Fruit fly (Drosophila melanogaster): ENCODE data around the gene Zdhhc8.

Zdhhc8 gene

DNA sequence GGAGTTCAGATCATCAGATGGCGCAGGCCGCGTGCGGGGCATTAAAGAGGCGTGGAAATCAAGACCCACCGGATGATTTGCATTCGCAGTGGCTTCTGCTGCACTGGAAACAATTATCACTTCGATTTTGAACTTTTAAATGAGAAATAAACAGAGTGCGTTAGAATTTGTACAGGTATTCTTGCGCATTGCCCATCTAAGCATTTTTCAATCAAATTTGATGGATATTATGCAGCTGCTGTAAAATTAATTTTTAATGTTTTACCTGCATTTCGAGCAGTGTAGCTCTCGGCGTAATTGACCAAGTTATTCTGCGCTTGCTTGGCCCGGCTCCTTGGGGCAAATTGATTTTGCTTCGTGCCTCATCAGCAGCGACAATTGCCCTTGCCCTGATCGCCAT is 38.9 kb downstream of the Zdhhc8 start (continued):
- TF ChIP-seq CG6854 (GFP tag; optimal IDR thresholded peaks at IDR 0.05) (no peak), CG8632 (GFP tag; optimal IDR thresholded peaks at IDR 0.05) (no peak)

DNA sequence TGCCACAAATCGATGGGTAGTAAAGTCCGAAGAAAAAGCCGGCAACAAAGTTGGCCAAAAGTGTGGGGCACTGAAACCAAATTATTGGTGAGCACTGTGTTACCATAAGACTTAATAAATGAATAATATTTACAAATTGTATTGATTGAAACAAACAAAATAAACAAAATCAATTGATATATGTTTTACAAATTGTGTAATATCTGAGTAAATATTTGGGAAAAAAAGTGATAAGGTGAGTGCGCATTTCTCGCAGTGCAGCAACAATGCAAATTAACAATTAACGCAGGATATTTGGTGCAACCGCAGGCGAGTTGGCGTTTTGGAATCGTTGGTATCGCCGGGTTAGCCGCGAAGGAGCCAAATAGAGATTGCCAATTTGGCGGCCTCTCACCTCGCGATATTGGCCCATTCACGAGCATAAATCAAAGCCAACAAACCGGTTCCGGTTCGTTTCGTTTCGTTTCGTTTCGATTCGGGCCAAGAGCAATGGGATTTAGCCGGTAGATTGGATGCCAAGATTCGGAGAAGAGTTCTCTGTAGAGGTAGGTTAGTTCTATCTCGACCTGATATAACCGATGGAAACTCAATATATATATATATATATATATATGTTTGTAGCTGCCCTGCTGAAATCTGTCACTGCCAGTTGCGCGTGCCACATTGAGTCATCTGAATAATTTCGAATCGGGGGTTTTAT is 45.9 kb downstream of the Zdhhc8 start:
- TF ChIP-seq topi (GFP tag; optimal IDR thresholded peaks at IDR 0.05) (peak; percentile 15), CG34406 (GFP tag; optimal IDR thresholded peaks at IDR 0.05) (no peak), CG3919 (GFP tag; optimal IDR thresholded peaks at IDR 0.05) (peak; percentile 4), svp (GFP tag) (peak; percentile 44), Eip78C (GFP tag) (peak; percentile 72), Met (GFP tag; optimal IDR thresholded peaks at IDR 0.05) (peak; percentile 17), CG11902 (GFP tag; optimal IDR thresholded peaks at IDR 0.05) (no peak), esn (GFP tag; optimal IDR thresholded peaks at IDR 0.05) (no peak), achi (GFP tag; optimal IDR thresholded peaks at IDR 0.05) (peak; percentile 20), CG15336 (GFP tag; IDR thresholded peaks at IDR 0.05) (0 out of 2 replicates have a peak, but pooled peaks have one; percentile 8), Ets96B (tag; optimal IDR thresholded peaks at IDR 0.05) (peak; percentile 7), CG1621 (tag; optimal IDR thresholded peaks at IDR 0.05) (no peak), CG6163 (GFP tag; IDR thresholded peaks at IDR 0.05) (peak; percentile 42; the same call in 1 of the 3 replicates), lz (GFP tag; optimal IDR thresholded peaks at IDR 0.05) (peak; percentile 5), ss (GFP tag; optimal IDR thresholded peaks at IDR 0.05) (no peak), CG10669 (GFP tag; optimal IDR thresholded peaks at IDR 0.05) (peak; percentile 14), CG10631 (GFP tag; optimal IDR thresholded peaks at IDR 0.05) (peak; percentile 7), CG32006 (GFP tag; optimal IDR thresholded peaks at IDR 0.05) (peak; percentile 36), dsx (GFP tag; optimal IDR thresholded peaks at IDR 0.05; ENCODE audit: poor library complexity, severe bottlenecking) (peak; percentile 82)

DNA sequence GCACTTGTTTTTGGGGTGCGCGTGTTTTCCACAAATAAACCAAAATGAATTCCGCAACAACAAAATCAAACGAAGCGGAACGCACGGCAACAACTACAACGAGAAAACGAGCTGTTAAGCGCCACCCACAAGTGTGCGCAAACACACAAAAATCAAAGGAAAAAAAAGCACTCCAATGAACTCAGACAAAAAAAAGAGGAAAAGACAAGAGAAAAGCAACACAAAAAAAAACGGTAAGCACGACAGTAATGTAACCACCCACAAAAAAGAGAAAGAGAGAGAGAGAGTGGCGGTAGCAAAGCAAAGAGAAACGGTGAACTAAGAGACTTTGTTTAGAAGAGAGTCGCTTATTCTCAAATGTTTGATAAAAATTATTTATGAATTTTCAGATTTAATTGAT is 50.3 kb downstream of the Zdhhc8 start:
- peak; percentile 74 for TF ChIP-seq CG11762 (GFP tag; optimal IDR thresholded peaks at IDR 0.05; ENCODE audit: insufficient read depth)
- peak; percentile 94 for TF ChIP-seq CG15336 (GFP tag; IDR thresholded peaks at IDR 0.05)
- TF ChIP-seq CG8119 (GFP tag; IDR thresholded peaks at IDR 0.05) = peak; percentile 98
- peak; percentile 73 for TF ChIP-seq vri (GFP tag; optimal IDR thresholded peaks at IDR 0.05)
- TF ChIP-seq net (GFP tag; optimal IDR thresholded peaks at IDR 0.05) = peak; percentile 94
- peak; percentile 80; the same call in 1 of the 2 replicates for TF ChIP-seq CG11294 (GFP tag; IDR thresholded peaks at IDR 0.05)
- TF ChIP-seq CG32006 (GFP tag; optimal IDR thresholded peaks at IDR 0.05) = peak; percentile 74
- TF ChIP-seq Gug (GFP tag; IDR thresholded peaks at IDR 0.05) = peak; percentile 77
- TF ChIP-seq CG8319 (GFP tag; optimal IDR thresholded peaks at IDR 0.05) = peak; percentile 60
- TF ChIP-seq Sox15 (GFP tag; optimal IDR thresholded peaks at IDR 0.05) = no peak
- peak; percentile 49 for TF ChIP-seq Smox (GFP tag; optimal IDR thresholded peaks at IDR 0.05)
- peak; percentile 89 for TF ChIP-seq CG16779 (tag; optimal IDR thresholded peaks at IDR 0.05)
- peak; percentile 65 for TF ChIP-seq fd85E (GFP tag; optimal IDR thresholded peaks at IDR 0.05)
- peak; percentile 80 for TF ChIP-seq CG34406 (GFP tag; optimal IDR thresholded peaks at IDR 0.05)
- peak; percentile 78 for TF ChIP-seq CG10669 (GFP tag; optimal IDR thresholded peaks at IDR 0.05)
- TF ChIP-seq Hr38 (GFP tag; optimal IDR thresholded peaks at IDR 0.05) = peak; percentile 15
- peak; percentile 48 for TF ChIP-seq fd59A (GFP tag; optimal IDR thresholded peaks at IDR 0.05)
- no peak for TF ChIP-seq CG4318 (GFP tag; optimal IDR thresholded peaks at IDR 0.05)
- TF ChIP-seq spab (GFP tag; optimal IDR thresholded peaks at IDR 0.05) = peak; percentile 79
- TF ChIP-seq acj6 (GFP tag; optimal IDR thresholded peaks at IDR 0.05) = peak; percentile 7
- no peak for TF ChIP-seq svp (GFP tag)
- TF ChIP-seq pdm3 (GFP tag; optimal IDR thresholded peaks at IDR 0.05) = peak; percentile 84
- TF ChIP-seq cyc (GFP tag; optimal IDR thresholded peaks at IDR 0.05) = no peak
- TF ChIP-seq esn (GFP tag; optimal IDR thresholded peaks at IDR 0.05) = peak; percentile 58
- peak; percentile 90 for TF ChIP-seq CG9139 (GFP tag; optimal IDR thresholded peaks at IDR 0.05)
- peak; percentile 55 for TF ChIP-seq Ets96B (tag; optimal IDR thresholded peaks at IDR 0.05)
- TF ChIP-seq Lpt (GFP tag; optimal IDR thresholded peaks at IDR 0.05) = peak; percentile 92
- peak; percentile 82 for TF ChIP-seq CG8632 (GFP tag; optimal IDR thresholded peaks at IDR 0.05)
- peak; percentile 70 for TF ChIP-seq Met (GFP tag; optimal IDR thresholded peaks at IDR 0.05)
- TF ChIP-seq CG6854 (GFP tag; optimal IDR thresholded peaks at IDR 0.05) = peak; percentile 94
- peak; percentile 64 for TF ChIP-seq Hr4 (GFP tag; optimal IDR thresholded peaks at IDR 0.05)
- TF ChIP-seq ss (GFP tag; optimal IDR thresholded peaks at IDR 0.05) = peak; percentile 90 to 92
- peak; percentile 74 for TF ChIP-seq CG1621 (tag; optimal IDR thresholded peaks at IDR 0.05)
- peak; percentile 25 for TF ChIP-seq CG10631 (GFP tag; optimal IDR thresholded peaks at IDR 0.05)
- peak; percentile 82 for TF ChIP-seq CG7368 (GFP tag; optimal IDR thresholded peaks at IDR 0.05)
- peak; percentile 98 for TF ChIP-seq CG6163 (GFP tag; IDR thresholded peaks at IDR 0.05)
- peak; percentile 59 for TF ChIP-seq OdsH (GFP tag; optimal IDR thresholded peaks at IDR 0.05)
- peak; percentile 65 for TF ChIP-seq Eip75B (GFP tag; optimal IDR thresholded peaks at IDR 0.05)

Data from whole organism, prepupa.